Fruit fly (Drosophila melanogaster): Measurements from ENCODE around the gene CG15390.
A peak's percentile ranks its signal among the peaks of the same experiment; 100 is the strongest.

Gene CG15390

dm6 chr2L:2382971-2383370 lies 8.5 kb downstream of the CG15390 start, which contains the start of gene PIG-Wa:
PIG-Wa (plus strand) TSS chr2L:2383202.
- TF ChIP-seq Dif (GFP tag; optimal IDR thresholded peaks at IDR 0.05; ENCODE audit: partially characterized antibody): peak; percentile 77
- no peak for TF ChIP-seq Dfd (GFP tag; optimal IDR thresholded peaks at IDR 0.05)

- TF ChIP-seq Sp1 (GFP tag; optimal IDR thresholded peaks at IDR 0.05) (no peak), tai (GFP tag; optimal IDR thresholded peaks at IDR 0.05) (no peak), brk (GFP tag; optimal IDR thresholded peaks at IDR 0.05) (no peak), woc (GFP tag; optimal IDR thresholded peaks at IDR 0.05) (no peak), dmrt93B (GFP tag; optimal IDR thresholded peaks at IDR 0.05) (no peak), CG32264 (GFP tag; optimal IDR thresholded peaks at IDR 0.05) (no peak), Abd-B (GFP tag; optimal IDR thresholded peaks at IDR 0.05) (no peak), Vsx2 (GFP tag; optimal IDR thresholded peaks at IDR 0.05; ENCODE audit: partially characterized antibody) (no peak), ey (GFP tag; optimal IDR thresholded peaks at IDR 0.05) (no peak)
Observed at dm6 chr2L:2385692-2386091, 11.2 kb downstream of the CG15390 start, which contains the start of gene CG3557. CG3557 (minus strand) TSS chr2L:2385792.

dm6 chr2L:2390589-2390988 lies 16.1 kb downstream of the CG15390 start, which contains the start of gene CG43750:
CG43750 (minus strand) TSS chr2L:2390689.
- TF ChIP-seq Myc (optimal IDR thresholded peaks at IDR 0.05) (no peak), dl (GFP tag; optimal IDR thresholded peaks at IDR 0.05; ENCODE audit: insufficient read depth in 1 of 2, partially characterized antibody in 2 of 2) (no peak), Rel (GFP tag; optimal IDR thresholded peaks at IDR 0.05) (no peak), Rel (tag; optimal IDR thresholded peaks at IDR 0.05) (no peak), jim (GFP tag; optimal IDR thresholded peaks at IDR 0.05) (no peak), pan (optimal IDR thresholded peaks at IDR 0.05) (no peak), rgr (GFP tag; optimal IDR thresholded peaks at IDR 0.05) (no peak), h (GFP tag; optimal IDR thresholded peaks at IDR 0.05) (no peak), br (GFP tag; optimal IDR thresholded peaks at IDR 0.05) (no peak), lola (GFP tag; optimal IDR thresholded peaks at IDR 0.05) (no peak), woc (GFP tag; optimal IDR thresholded peaks at IDR 0.05) (no peak), Hnf4 (GFP tag; optimal IDR thresholded peaks at IDR 0.05) (no peak), HLH106 (tag; optimal IDR thresholded peaks at IDR 0.05) (no peak), Jra (GFP tag; optimal IDR thresholded peaks at IDR 0.05) (no peak), fru (GFP tag; optimal IDR thresholded peaks at IDR 0.05) (no peak), tai (GFP tag; optimal IDR thresholded peaks at IDR 0.05) (no peak), Dif (GFP tag; optimal IDR thresholded peaks at IDR 0.05; ENCODE audit: partially characterized antibody) (no peak), sv (GFP tag; optimal IDR thresholded peaks at IDR 0.05) (no peak)

dm6 chr2L:2391321-2391720 lies 16.8 kb downstream of the CG15390 start, which contains the start of gene CG46448:
CG46448 (plus strand) TSS chr2L:2391660.
- TF ChIP-seq lola (GFP tag; optimal IDR thresholded peaks at IDR 0.05) (no peak), rgr (GFP tag; optimal IDR thresholded peaks at IDR 0.05) (no peak), Myc (optimal IDR thresholded peaks at IDR 0.05) (no peak), woc (GFP tag; optimal IDR thresholded peaks at IDR 0.05) (no peak)

DNA sequence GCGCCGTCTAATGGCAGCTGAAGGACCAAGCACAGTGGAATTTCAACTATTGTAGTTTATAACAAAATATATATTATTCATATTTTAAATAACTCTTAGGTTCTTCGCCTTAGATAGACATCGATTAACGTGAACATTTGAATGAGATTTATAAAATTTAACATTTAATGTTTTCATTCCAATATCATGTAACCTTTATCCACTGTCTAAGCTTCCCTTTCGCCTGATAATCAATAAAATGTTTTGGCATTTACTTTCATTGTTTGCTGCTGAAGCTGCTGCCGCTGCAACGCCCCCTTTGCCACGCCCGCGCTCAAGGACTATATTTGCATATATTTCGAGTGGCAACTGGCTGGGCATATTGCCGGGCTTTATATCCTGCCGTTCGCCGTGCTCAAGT lies 20.4 kb downstream of the CG15390 start:
- TF ChIP-seq Dfd (GFP tag; optimal IDR thresholded peaks at IDR 0.05): no peak
- TF ChIP-seq brk (GFP tag; optimal IDR thresholded peaks at IDR 0.05): no peak
- no peak for TF ChIP-seq Jra (GFP tag; optimal IDR thresholded peaks at IDR 0.05)
- TF ChIP-seq HLH106 (tag; optimal IDR thresholded peaks at IDR 0.05): peak; percentile 1
- TF ChIP-seq psq (GFP tag; optimal IDR thresholded peaks at IDR 0.05): no peak
- no peak for TF ChIP-seq Vsx2 (GFP tag; optimal IDR thresholded peaks at IDR 0.05; ENCODE audit: partially characterized antibody)
- peak; percentile 2 for TF ChIP-seq Sp1 (GFP tag; optimal IDR thresholded peaks at IDR 0.05)
- no peak for TF ChIP-seq Rel (GFP tag; optimal IDR thresholded peaks at IDR 0.05)
- TF ChIP-seq Rel (tag; optimal IDR thresholded peaks at IDR 0.05): no peak
- TF ChIP-seq Hr83 (GFP tag; optimal IDR thresholded peaks at IDR 0.05; ENCODE audit: poor library complexity, severe bottlenecking): no peak
- TF ChIP-seq sage (GFP tag; optimal IDR thresholded peaks at IDR 0.05): no peak

DNA sequence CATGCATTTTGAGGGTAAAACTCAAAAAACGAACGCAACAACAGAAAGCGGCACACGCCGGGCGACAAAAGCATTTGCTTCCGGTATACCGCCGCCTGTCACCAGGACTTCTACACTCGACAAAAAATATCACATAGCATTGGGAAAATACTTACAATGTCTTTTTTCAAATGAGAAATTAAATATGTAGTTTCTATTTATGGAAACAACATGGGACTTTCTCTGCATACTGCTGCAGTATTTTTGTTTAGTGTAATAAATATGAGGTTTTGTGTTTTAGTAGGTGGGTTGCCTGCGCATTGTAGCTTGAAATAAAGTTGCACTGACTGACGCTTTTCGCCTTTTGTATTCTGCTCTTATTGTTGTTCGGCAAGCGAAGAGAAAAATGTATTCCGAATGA lies 22.6 kb downstream of the CG15390 start:
- no peak for TF ChIP-seq CG32264 (GFP tag; optimal IDR thresholded peaks at IDR 0.05)
- no peak for TF ChIP-seq CrebA (GFP tag; optimal IDR thresholded peaks at IDR 0.05; ENCODE audit: borderline replicate concordance)
- TF ChIP-seq Vsx2 (GFP tag; optimal IDR thresholded peaks at IDR 0.05; ENCODE audit: partially characterized antibody): no peak
- TF ChIP-seq sage (GFP tag; optimal IDR thresholded peaks at IDR 0.05): no peak
- no peak for TF ChIP-seq tai (GFP tag; optimal IDR thresholded peaks at IDR 0.05)
- no peak for TF ChIP-seq dmrt93B (GFP tag; optimal IDR thresholded peaks at IDR 0.05)
- TF ChIP-seq Dfd (GFP tag; optimal IDR thresholded peaks at IDR 0.05): no peak
- TF ChIP-seq Hnf4 (GFP tag; optimal IDR thresholded peaks at IDR 0.05): no peak
- no peak for TF ChIP-seq OdsH (GFP tag; optimal IDR thresholded peaks at IDR 0.05)
- no peak for TF ChIP-seq N (GFP tag; optimal IDR thresholded peaks at IDR 0.05)
- TF ChIP-seq ey (GFP tag; optimal IDR thresholded peaks at IDR 0.05): peak; percentile 24
- TF ChIP-seq Abd-B (GFP tag; optimal IDR thresholded peaks at IDR 0.05): no peak
- peak; percentile 20 for TF ChIP-seq h (GFP tag; optimal IDR thresholded peaks at IDR 0.05)
- TF ChIP-seq pan (optimal IDR thresholded peaks at IDR 0.05): no peak
- TF ChIP-seq dsf (GFP tag; optimal IDR thresholded peaks at IDR 0.05; ENCODE audit: borderline replicate concordance): no peak
- no peak for TF ChIP-seq lola (GFP tag; optimal IDR thresholded peaks at IDR 0.05)
- no peak for TF ChIP-seq brk (GFP tag; optimal IDR thresholded peaks at IDR 0.05)
- TF ChIP-seq sv (GFP tag; optimal IDR thresholded peaks at IDR 0.05): no peak
- TF ChIP-seq fru (GFP tag; optimal IDR thresholded peaks at IDR 0.05): peak; percentile 31
- peak in 1 of 2 experiments; percentile 40 for TF ChIP-seq foxo (GFP tag; optimal IDR thresholded peaks at IDR 0.05)
- no peak for TF ChIP-seq rgr (GFP tag; optimal IDR thresholded peaks at IDR 0.05)
- TF ChIP-seq Mio (GFP tag; optimal IDR thresholded peaks at IDR 0.05): no peak
- TF ChIP-seq Myc (optimal IDR thresholded peaks at IDR 0.05): no peak
- no peak for TF ChIP-seq jim (GFP tag; optimal IDR thresholded peaks at IDR 0.05)
- TF ChIP-seq woc (GFP tag; optimal IDR thresholded peaks at IDR 0.05): no peak
- peak; percentile 22 for TF ChIP-seq HLH106 (tag; optimal IDR thresholded peaks at IDR 0.05)

All from whole organism, wandering third instar larva.